Fruit fly (Drosophila melanogaster) whole organism, prepupa: ENCODE measurements around the gene DIP-eta.

Experiments used
- CG3032 ChIP-seq: fragments of 200-800 bp; optimal IDR thresholded peaks from 2 replicates; lab custom pipeline; 2019; ENCODE audit warnings: missing biosample characterization, mild to moderate bottlenecking, missing genetic modification characterization, moderate library complexity
- CG6808 ChIP-seq: fragments of 200-800 bp; sonication (Bioruptor generic); optimal IDR thresholded peaks from 3 replicates; lab custom pipeline; 2017; ENCODE audit warnings: missing biosample characterization, missing genetic modification characterization, mild to moderate bottlenecking, moderate library complexity, missing genetic modification reagents
- Sox102F ChIP-seq: fragments of 200-800 bp; sonication (Bioruptor generic); optimal IDR thresholded peaks from 2 replicates; lab custom pipeline; 2016; ENCODE audit warnings: missing biosample characterization, mild to moderate bottlenecking, missing genetic modification characterization
- esn ChIP-seq: fragments of 200-800 bp; sonication (Bioruptor generic); optimal IDR thresholded peaks from 2 replicates; lab custom pipeline; 2016; ENCODE audit warnings: missing biosample characterization, mild to moderate bottlenecking, missing genetic modification characterization, moderate library complexity
- fkh ChIP-seq: fragments of 200-800 bp; sonication (Bioruptor generic); optimal IDR thresholded peaks from 3 replicates; lab custom pipeline; 2017; ENCODE audit warnings: missing biosample characterization, mild to moderate bottlenecking, missing genetic modification characterization, moderate library complexity

DNA sequence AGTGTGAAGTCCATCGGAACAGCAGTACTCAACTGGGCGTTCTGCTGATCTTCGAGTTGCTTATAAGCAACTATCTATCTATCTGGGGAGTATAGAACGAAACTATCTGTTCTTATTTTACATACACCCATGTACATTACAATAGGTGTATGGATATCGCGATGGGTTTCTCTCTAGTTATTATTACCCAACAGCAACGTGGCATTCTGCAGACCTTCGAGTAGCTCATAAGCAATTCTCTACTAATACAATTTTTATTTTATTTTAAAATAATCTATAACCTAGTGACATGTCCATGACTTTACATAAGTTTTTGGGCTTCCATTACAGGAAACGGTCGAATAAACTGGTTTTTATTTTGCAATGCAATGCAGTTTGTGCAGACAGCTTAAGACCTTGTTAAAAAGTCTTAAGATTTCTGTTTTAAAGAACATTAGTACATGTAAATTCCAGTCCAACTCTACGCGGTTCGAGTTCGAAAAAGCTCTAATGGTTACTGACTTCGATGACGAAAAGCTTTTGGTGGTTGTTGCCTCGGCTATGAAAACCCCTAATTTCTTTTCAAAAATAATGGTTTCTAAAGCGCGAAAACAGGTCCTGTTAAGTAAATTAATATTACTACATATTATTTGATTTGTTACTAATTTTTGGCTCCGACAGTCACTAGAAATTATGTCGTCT, 6.1 kb upstream of the DIP-eta start, which contains the start of gene Cyp6a16:
- TF ChIP-seq CG3032 (tag; lab: Kevin White, UChicago), result peak; percentile 65
- TF ChIP-seq fkh, result no peak
- TF ChIP-seq Sox102F (GFP tag; lab: Kevin White, UChicago), result no peak
- TF ChIP-seq CG6808, result peak; percentile 34
- TF ChIP-seq esn (GFP tag; lab: Kevin White, UChicago), result no peak
